Worm (Caenorhabditis elegans): ENCODE results near the gene spot-1.
A peak's percentile ranks its signal among the peaks of the same experiment; 100 is the strongest.

spot-1 gene

DNA sequence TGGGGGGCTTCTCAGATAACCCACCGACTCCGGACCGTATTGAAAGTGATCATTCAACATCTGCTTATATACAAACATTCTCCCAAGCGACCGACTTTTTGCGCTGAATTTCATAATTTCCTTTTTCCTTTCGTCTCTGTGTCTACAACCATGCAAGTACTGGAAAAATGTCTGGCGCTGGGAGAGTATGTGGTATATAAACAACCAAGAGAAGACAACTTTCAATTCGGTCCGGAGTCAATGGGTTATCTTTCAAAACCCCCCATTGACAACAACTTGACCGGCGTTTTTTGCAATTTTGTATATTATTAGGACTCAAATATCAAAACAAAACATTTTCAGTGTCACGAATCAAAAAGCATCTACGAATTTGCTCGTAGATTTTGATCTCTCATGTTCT lies 1.4 kb upstream of the spot-1 start (continued):
- TF ChIP-seq akir-1 (GFP tag; optimal IDR thresholded peaks at IDR 0.05) (peak; percentile 37), ceh-79 (tag; optimal IDR thresholded peaks at IDR 0.05) (peak; percentile 67), bed-2 (GFP tag; IDR thresholded peaks at IDR 0.05) (no peak), C06A6.2 (GFP tag; conservative IDR thresholded peaks at IDR 0.05) (peak; percentile 79), K11D2.4 (GFP tag; IDR thresholded peaks at IDR 0.05) (no peak; the same call in 1 of the 2 replicates), zim-3 (tag; optimal IDR thresholded peaks at IDR 0.05) (peak; percentile 36), zfh-2 (GFP tag; conservative IDR thresholded peaks at IDR 0.05) (no peak), F52B5.7 (tag; optimal IDR thresholded peaks at IDR 0.05) (peak; percentile 38), somi-1 (GFP tag; optimal IDR thresholded peaks at IDR 0.05) (peak; percentile 60), tbx-9 (tag; optimal IDR thresholded peaks at IDR 0.05; ENCODE audit: borderline replicate concordance) (no peak)

- TF ChIP-seq F52B5.7 (tag; optimal IDR thresholded peaks at IDR 0.05) (no peak), rcor-1 (GFP tag; IDR thresholded peaks at IDR 0.05) (no peak), lin-40 (tag; optimal IDR thresholded peaks at IDR 0.05) (no peak), Y79H2A.3 (GFP tag; conservative IDR thresholded peaks at IDR 0.05) (no peak), cebp-2 (GFP tag; IDR thresholded peaks at IDR 0.05) (no peak)
Measured at ce11 chrIII:7275296-7275695, 1.8 kb downstream of the spot-1 start, which contains the start of gene psd-1. TSS of gene psd-1 (minus strand) at chrIII:7275396.

DNA sequence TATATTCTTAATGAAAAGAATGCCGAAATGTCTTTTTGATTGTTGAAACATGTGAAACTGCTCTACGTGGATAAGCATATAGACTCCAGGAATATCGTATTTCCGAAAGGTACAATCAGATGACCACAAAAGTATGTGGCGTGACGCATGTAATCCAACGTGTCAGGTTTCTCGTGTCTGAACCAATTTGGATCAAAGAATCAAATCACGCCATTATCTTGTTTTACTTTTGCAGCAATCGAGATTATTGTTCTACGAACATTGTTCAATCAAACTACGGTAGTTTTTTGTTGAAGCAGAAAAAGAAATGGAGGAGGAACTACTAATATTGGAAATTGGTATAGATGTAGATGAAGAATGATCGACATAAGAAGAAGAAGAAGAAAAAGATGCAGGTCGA lies 3.4 kb downstream of the spot-1 start:
- TF ChIP-seq bed-1 (GFP tag; IDR thresholded peaks at IDR 0.05) (no peak), bed-2 (GFP tag; IDR thresholded peaks at IDR 0.05) (no peak), sdz-38 (tag; optimal IDR thresholded peaks at IDR 0.05) (no peak), fkh-3 (tag; optimal IDR thresholded peaks at IDR 0.05) (no peak), ztf-22 (GFP tag; optimal IDR thresholded peaks at IDR 0.05) (no peak), unc-62 (GFP tag; optimal IDR thresholded peaks at IDR 0.05) (no peak), sea-2 (GFP tag; IDR thresholded peaks at IDR 0.05) (no peak), lsl-1 (GFP tag; optimal IDR thresholded peaks at IDR 0.05) (no peak), madf-8 (GFP tag; conservative IDR thresholded peaks at IDR 0.05) (no peak), aptf-3 (GFP tag; IDR thresholded peaks at IDR 0.05) (no peak), ztf-28 (GFP tag; IDR thresholded peaks at IDR 0.05) (no peak), pbrm-1 (GFP tag; IDR thresholded peaks at IDR 0.05) (no peak), F10E7.11 (tag; optimal IDR thresholded peaks at IDR 0.05) (no peak), athp-1 (tag; optimal IDR thresholded peaks at IDR 0.05) (no peak)

DNA sequence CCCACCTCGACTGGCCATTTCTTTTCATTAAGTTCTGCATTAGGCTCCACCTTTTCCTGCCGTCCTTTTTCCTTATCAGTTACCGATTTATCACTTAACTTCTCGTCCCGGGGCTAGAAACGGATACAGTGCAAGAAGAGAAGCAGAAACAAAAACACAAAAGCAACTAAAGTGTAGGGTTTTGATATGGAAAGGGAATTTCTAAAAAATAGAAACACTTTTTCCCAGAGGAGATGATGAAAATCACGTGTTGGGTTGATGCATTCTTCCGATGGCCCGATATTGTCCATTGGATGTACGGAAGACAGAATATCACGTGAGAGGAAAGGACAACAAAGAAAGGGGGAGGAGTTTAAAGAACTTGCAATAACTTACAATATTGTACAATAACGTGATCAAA lies 4.2 kb downstream of the spot-1 start:
- peak; percentile 8 for TF ChIP-seq nhr-90 (tag; optimal IDR thresholded peaks at IDR 0.05)
- TF ChIP-seq nhr-80 (tag; optimal IDR thresholded peaks at IDR 0.05), result peak; percentile 52
- TF ChIP-seq lin-40 (tag; optimal IDR thresholded peaks at IDR 0.05), result peak; percentile 51
- TF ChIP-seq F33H1.4 (GFP tag; IDR thresholded peaks at IDR 0.05), result no peak
- peak; percentile 59 for TF ChIP-seq somi-1 (GFP tag; optimal IDR thresholded peaks at IDR 0.05)
- peak; percentile 8 for TF ChIP-seq die-1 (tag; optimal IDR thresholded peaks at IDR 0.05)
- TF ChIP-seq him-1 (tag; optimal IDR thresholded peaks at IDR 0.05), result no peak
- TF ChIP-seq pbrm-1 (GFP tag; IDR thresholded peaks at IDR 0.05), result peak; percentile 37; the same call in 1 of the 2 replicates
- peak; percentile 42; the same call in 1 of the 2 replicates for TF ChIP-seq lin-26 (GFP tag; IDR thresholded peaks at IDR 0.05)
- peak; percentile 63 for TF ChIP-seq ztf-26 (tag; optimal IDR thresholded peaks at IDR 0.05)
- no peak for TF ChIP-seq cebp-1 (GFP tag; IDR thresholded peaks at IDR 0.05)
- TF ChIP-seq cebp-1 (tag; optimal IDR thresholded peaks at IDR 0.05), result peak; percentile 45
- 0 out of 2 replicates have a peak, but pooled peaks have one; percentile 19 for TF ChIP-seq mcd-1 (GFP tag; IDR thresholded peaks at IDR 0.05)
- TF ChIP-seq lin-54 (GFP tag; optimal IDR thresholded peaks at IDR 0.05), result peak; percentile 3
- no peak for TF ChIP-seq F57C9.4 (tag; optimal IDR thresholded peaks at IDR 0.05)
